Fruit fly (Drosophila melanogaster) whole organism, prepupa: ENCODE data around the gene acj6.

Source experiments
- Blimp-1 ChIP-seq: fragments of 200-800 bp; sonication (Bioruptor generic); optimal IDR thresholded peaks from 3 replicates; lab custom pipeline; 2017; ENCODE audit warnings: missing biosample characterization, missing genetic modification characterization, mild to moderate bottlenecking, moderate library complexity, missing genetic modification reagents
- CG10631 ChIP-seq: fragments of 200-800 bp; sonication (Bioruptor generic); optimal IDR thresholded peaks from 2 replicates; lab custom pipeline; 2016; ENCODE audit warnings: missing biosample characterization, missing genetic modification characterization
- CG11762 ChIP-seq: fragments of 200-800 bp; sonication (Bioruptor generic); optimal IDR thresholded peaks from 3 replicates; lab custom pipeline; 2016; ENCODE audit warnings: missing biosample characterization, missing genetic modification characterization; ENCODE audit not compliant: insufficient read depth
- CG11902 ChIP-seq: fragments of 200-800 bp; sonication (Bioruptor generic); optimal IDR thresholded peaks from 3 replicates; lab custom pipeline; 2016; ENCODE audit warnings: missing biosample characterization, missing genetic modification characterization
- CG15336 ChIP-seq: fragments of 200-800 bp; sonication (Bioruptor generic); IDR thresholded peaks from 2 replicates; pipeline ENCODE4 v1.3.6; 2022; ENCODE audit warnings: missing biosample characterization, missing genetic modification characterization
- CG1621 ChIP-seq: fragments of 200-800 bp; sonication (Bioruptor generic); optimal IDR thresholded peaks from 3 replicates; lab custom pipeline; 2018; ENCODE audit warnings: missing biosample characterization, mild to moderate bottlenecking, missing genetic modification characterization
- CG16779 ChIP-seq: fragments of 200-800 bp; sonication (Bioruptor generic); optimal IDR thresholded peaks from 3 replicates; lab custom pipeline; 2017; ENCODE audit warnings: missing biosample characterization, mild to moderate bottlenecking, missing genetic modification characterization
- CG3032 ChIP-seq: fragments of 200-800 bp; optimal IDR thresholded peaks from 2 replicates; lab custom pipeline; 2019; ENCODE audit warnings: missing biosample characterization, mild to moderate bottlenecking, missing genetic modification characterization, moderate library complexity
- CG31627 ChIP-seq: fragments of 200-800 bp; sonication (Bioruptor generic); optimal IDR thresholded peaks from 3 replicates; lab custom pipeline; 2016; ENCODE audit warnings: missing biosample characterization, missing genetic modification characterization
- CG34406 ChIP-seq: fragments of 200-800 bp; sonication (Bioruptor generic); optimal IDR thresholded peaks from 3 replicates; lab custom pipeline; 2016; ENCODE audit warnings: missing biosample characterization, missing genetic modification characterization
- CG6163 ChIP-seq: fragments of 200-800 bp; sonication (Bioruptor generic); IDR thresholded peaks from 3 replicates; pipeline ENCODE4 v1.3.6; 2022; ENCODE audit warnings: missing biosample characterization, missing genetic modification characterization
- CG6276 ChIP-seq: fragments of 200-800 bp; sonication (Bioruptor generic); optimal IDR thresholded peaks from 2 replicates; lab custom pipeline; 2017; ENCODE audit warnings: missing biosample characterization, mild to moderate bottlenecking, missing genetic modification characterization
- CG6792 ChIP-seq: fragments of 200-800 bp; sonication (Bioruptor generic); optimal IDR thresholded peaks from 3 replicates; lab custom pipeline; 2016; ENCODE audit warnings: missing biosample characterization, missing genetic modification characterization
- CG6808 ChIP-seq: fragments of 200-800 bp; sonication (Bioruptor generic); optimal IDR thresholded peaks from 3 replicates; lab custom pipeline; 2017; ENCODE audit warnings: missing biosample characterization, missing genetic modification characterization, mild to moderate bottlenecking, moderate library complexity, missing genetic modification reagents
- CG6854 ChIP-seq: fragments of 200-800 bp; sonication (Bioruptor generic); optimal IDR thresholded peaks from 2 replicates; lab custom pipeline; 2017; ENCODE audit warnings: missing biosample characterization, mild to moderate bottlenecking, missing genetic modification characterization
- CG7368 ChIP-seq: fragments of 200-800 bp; sonication (Bioruptor generic); optimal IDR thresholded peaks from 3 replicates; lab custom pipeline; 2016; ENCODE audit warnings: missing biosample characterization, missing genetic modification characterization
- CG8119 ChIP-seq: fragments of 200-800 bp; sonication (Bioruptor generic); IDR thresholded peaks from 3 replicates; pipeline ENCODE4 v1.3.6; 2022; ENCODE audit warnings: missing biosample characterization, missing genetic modification characterization
- CG8319 ChIP-seq: fragments of 200-800 bp; sonication (Bioruptor generic); optimal IDR thresholded peaks from 3 replicates; lab custom pipeline; 2016; ENCODE audit warnings: missing biosample characterization, missing genetic modification characterization
- CG8632 ChIP-seq: fragments of 200-800 bp; sonication (Bioruptor generic); optimal IDR thresholded peaks from 3 replicates; lab custom pipeline; 2016; ENCODE audit warnings: missing biosample characterization, missing genetic modification characterization
- CG9139 ChIP-seq: fragments of 200-800 bp; sonication (Bioruptor generic); optimal IDR thresholded peaks from 3 replicates; lab custom pipeline; 2017; ENCODE audit warnings: missing biosample characterization, mild to moderate bottlenecking, missing genetic modification characterization
- Eip78C ChIP-seq: fragments of 200-800 bp; sonication (Bioruptor generic); peaks from one replicate; lab custom pipeline; 2016; ENCODE audit warnings: missing biosample characterization, missing genetic modification characterization
- Ets96B ChIP-seq: fragments of 200-800 bp; optimal IDR thresholded peaks from 2 replicates; lab custom pipeline; 2019; ENCODE audit warnings: missing biosample characterization, mild to moderate bottlenecking, missing genetic modification characterization, moderate library complexity
- Gug ChIP-seq: fragments of 200-800 bp; sonication (Bioruptor generic); IDR thresholded peaks from 2 replicates; pipeline ENCODE4 v1.3.6; 2022; ENCODE audit warnings: missing biosample characterization, missing genetic modification characterization
- Hr39 ChIP-seq: fragments of 200-800 bp; sonication (Bioruptor generic); optimal IDR thresholded peaks from 2 replicates; lab custom pipeline; 2016; ENCODE audit warnings: missing biosample characterization, missing genetic modification characterization
- Lpt ChIP-seq: fragments of 200-800 bp; sonication (Bioruptor generic); optimal IDR thresholded peaks from 3 replicates; lab custom pipeline; 2016; ENCODE audit warnings: missing biosample characterization, missing genetic modification characterization
- Smox ChIP-seq: fragments of 200-800 bp; sonication (Bioruptor generic); optimal IDR thresholded peaks from 3 replicates; lab custom pipeline; 2016; ENCODE audit warnings: missing biosample characterization, missing genetic modification characterization
- Sox14 ChIP-seq: fragments of 200-800 bp; sonication (Bioruptor generic); optimal IDR thresholded peaks from 3 replicates; lab custom pipeline; 2016; ENCODE audit warnings: missing biosample characterization, missing genetic modification characterization
- Sox15 ChIP-seq: fragments of 200-800 bp; sonication (Bioruptor generic); optimal IDR thresholded peaks from 3 replicates; lab custom pipeline; 2016; ENCODE audit warnings: missing biosample characterization, missing genetic modification characterization
- achi ChIP-seq: fragments of 200-800 bp; sonication (Bioruptor generic); optimal IDR thresholded peaks from 3 replicates; lab custom pipeline; 2016; ENCODE audit warnings: missing biosample characterization, missing genetic modification characterization
- acj6 ChIP-seq: fragments of 200-800 bp; sonication (Bioruptor generic); optimal IDR thresholded peaks from 3 replicates; lab custom pipeline; 2016; ENCODE audit warnings: missing biosample characterization, missing genetic modification characterization
- dsx ChIP-seq: fragments of 200-800 bp; optimal IDR thresholded peaks from 3 replicates; lab custom pipeline; 2019; ENCODE audit warnings: missing biosample characterization, mild to moderate bottlenecking, missing genetic modification characterization, moderate library complexity; ENCODE audit not compliant: poor library complexity, severe bottlenecking
- eg ChIP-seq: fragments of 200-800 bp; sonication (Bioruptor generic); IDR thresholded peaks from 3 replicates; pipeline ENCODE4 v1.3.6; 2022; ENCODE audit warnings: missing biosample characterization, missing genetic modification characterization
- fd59A ChIP-seq: fragments of 200-800 bp; sonication (Bioruptor generic); optimal IDR thresholded peaks from 2 replicates; lab custom pipeline; 2017; ENCODE audit warnings: missing biosample characterization, mild to moderate bottlenecking, missing genetic modification characterization, missing genetic modification reagents
- fd85E ChIP-seq: fragments of 200-800 bp; sonication (Bioruptor generic); optimal IDR thresholded peaks from 3 replicates; lab custom pipeline; 2016; ENCODE audit warnings: missing biosample characterization, missing genetic modification characterization
- fkh ChIP-seq: fragments of 200-800 bp; sonication (Bioruptor generic); optimal IDR thresholded peaks from 3 replicates; lab custom pipeline; 2017; ENCODE audit warnings: missing biosample characterization, mild to moderate bottlenecking, missing genetic modification characterization, moderate library complexity
- net ChIP-seq: fragments of 200-800 bp; sonication (Bioruptor generic); optimal IDR thresholded peaks from 3 replicates; lab custom pipeline; 2016; ENCODE audit warnings: missing biosample characterization, missing genetic modification characterization
- pdm3 ChIP-seq: fragments of 200-800 bp; sonication (Bioruptor generic); optimal IDR thresholded peaks from 3 replicates; lab custom pipeline; 2016; ENCODE audit warnings: missing biosample characterization, missing genetic modification characterization
- salr ChIP-seq, 2 experiments: fragments of 200-800 bp; sonication (Bioruptor generic); optimal IDR thresholded peaks; 3 replicates each; lab custom pipeline; 2016 to 2018; ENCODE audit warnings: missing biosample characterization in 2 of 2, missing genetic modification characterization in 2 of 2, mild to moderate bottlenecking in 1 of 2
- spab ChIP-seq: fragments of 200-800 bp; sonication (Bioruptor generic); optimal IDR thresholded peaks from 2 replicates; lab custom pipeline; 2017; ENCODE audit warnings: missing biosample characterization, mild to moderate bottlenecking, missing genetic modification characterization, missing genetic modification reagents
- ss ChIP-seq, 2 experiments: fragments of 200-800 bp; sonication (Bioruptor generic); optimal IDR thresholded peaks; 2 replicates in 1 of 2; 3 replicates in 1 of 2; lab custom pipeline; 2017 to 2018; ENCODE audit warnings: mild to moderate bottlenecking in 2 of 2, missing biosample characterization in 2 of 2, missing genetic modification characterization in 2 of 2, moderate library complexity in 1 of 2
- topi ChIP-seq: fragments of 200-800 bp; sonication (Bioruptor generic); optimal IDR thresholded peaks from 3 replicates; lab custom pipeline; 2016; ENCODE audit warnings: missing biosample characterization, missing genetic modification characterization
- vri ChIP-seq: fragments of 200-800 bp; sonication (Bioruptor generic); optimal IDR thresholded peaks from 3 replicates; lab custom pipeline; 2016; ENCODE audit warnings: missing biosample characterization, mild to moderate bottlenecking, missing genetic modification characterization

acj6 gene

dm6 chrX:15313829-15314324 is 65.0 kb downstream of the acj6 start (continued):
- TF ChIP-seq Sox14 (GFP tag; lab: Kevin White, UChicago), result peak; percentile 6
- peak; percentile 34 for TF ChIP-seq CG10631 (GFP tag; lab: Kevin White, UChicago)
- TF ChIP-seq CG34406, result peak; percentile 31
- no peak for TF ChIP-seq vri (GFP tag; lab: Kevin White, UChicago)
- peak; percentile 3 for TF ChIP-seq dsx (GFP tag; lab: Kevin White, UChicago)
- no peak for TF ChIP-seq spab (GFP tag; lab: Kevin White, UChicago)

DNA sequence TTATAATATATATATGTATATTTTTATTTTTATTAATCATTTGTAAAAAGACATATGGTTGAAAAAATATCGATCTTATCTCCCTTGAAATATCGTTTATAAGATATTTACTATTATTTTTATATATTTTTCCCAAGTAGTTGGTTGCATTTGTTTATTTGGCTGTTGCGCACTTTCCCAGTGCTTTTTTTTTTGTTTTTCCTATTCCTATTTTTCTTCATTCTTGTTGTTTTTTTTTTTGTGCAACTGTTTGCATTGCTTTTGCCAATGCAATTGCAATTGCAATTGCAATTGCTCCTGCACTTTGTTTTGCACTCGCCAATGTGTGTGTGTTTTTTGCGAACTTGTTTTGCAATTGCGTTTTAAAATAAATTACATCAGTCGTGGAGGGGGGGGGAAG is 65.5 kb downstream of the acj6 start:
- TF ChIP-seq Gug (GFP tag; lab: Robert Waterston, UW) (peak; percentile 25; the same call in 1 of the 2 replicates), Lpt (GFP tag; lab: Kevin White, UChicago) (no peak), CG11902 (GFP tag; lab: Kevin White, UChicago) (no peak), CG6276 (GFP tag; lab: Kevin White, UChicago) (peak; percentile 85), Blimp-1 (GFP tag; lab: Kevin White, UChicago) (no peak), CG6792 (GFP tag; lab: Kevin White, UChicago) (no peak), fkh (GFP tag; lab: Kevin White, UChicago) (no peak), CG8119 (peak; percentile 73), CG6163 (GFP tag; lab: Robert Waterston, UW) (peak; percentile 48; the same call in 1 of the 3 replicates), CG8319 (GFP tag; lab: Kevin White, UChicago) (no peak), Sox14 (GFP tag; lab: Kevin White, UChicago) (no peak), eg (GFP tag; lab: Robert Waterston, UW) (peak; percentile 88), CG15336 (GFP tag; lab: Robert Waterston, UW) (peak; percentile 54), Eip78C (GFP tag; lab: Kevin White, UChicago) (no peak)

dm6 chrX:15312882-15313154 is 66.0 kb downstream of the acj6 start:
- no peak for TF ChIP-seq Smox
- no peak for TF ChIP-seq Eip78C (GFP tag; lab: Kevin White, UChicago)
- TF ChIP-seq eg (GFP tag; lab: Robert Waterston, UW), result no peak
- no peak for TF ChIP-seq acj6 (GFP tag; lab: Kevin White, UChicago)
- no peak for TF ChIP-seq ss (GFP tag; optimal IDR thresholded peaks at IDR 0.05; lab: Kevin White, UChicago)
- no peak for TF ChIP-seq vri (GFP tag; lab: Kevin White, UChicago)
- TF ChIP-seq pdm3 (GFP tag; lab: Kevin White, UChicago), result no peak
- TF ChIP-seq CG7368 (GFP tag; lab: Kevin White, UChicago), result no peak
- TF ChIP-seq Blimp-1 (GFP tag; lab: Kevin White, UChicago), result no peak
- TF ChIP-seq CG15336 (GFP tag; lab: Robert Waterston, UW), result no peak
- no peak for TF ChIP-seq Ets96B (tag; lab: Kevin White, UChicago)
- no peak for TF ChIP-seq CG16779
- TF ChIP-seq CG6163 (GFP tag; lab: Robert Waterston, UW), result no peak
- TF ChIP-seq, all 60 proteins: peak for 0

DNA sequence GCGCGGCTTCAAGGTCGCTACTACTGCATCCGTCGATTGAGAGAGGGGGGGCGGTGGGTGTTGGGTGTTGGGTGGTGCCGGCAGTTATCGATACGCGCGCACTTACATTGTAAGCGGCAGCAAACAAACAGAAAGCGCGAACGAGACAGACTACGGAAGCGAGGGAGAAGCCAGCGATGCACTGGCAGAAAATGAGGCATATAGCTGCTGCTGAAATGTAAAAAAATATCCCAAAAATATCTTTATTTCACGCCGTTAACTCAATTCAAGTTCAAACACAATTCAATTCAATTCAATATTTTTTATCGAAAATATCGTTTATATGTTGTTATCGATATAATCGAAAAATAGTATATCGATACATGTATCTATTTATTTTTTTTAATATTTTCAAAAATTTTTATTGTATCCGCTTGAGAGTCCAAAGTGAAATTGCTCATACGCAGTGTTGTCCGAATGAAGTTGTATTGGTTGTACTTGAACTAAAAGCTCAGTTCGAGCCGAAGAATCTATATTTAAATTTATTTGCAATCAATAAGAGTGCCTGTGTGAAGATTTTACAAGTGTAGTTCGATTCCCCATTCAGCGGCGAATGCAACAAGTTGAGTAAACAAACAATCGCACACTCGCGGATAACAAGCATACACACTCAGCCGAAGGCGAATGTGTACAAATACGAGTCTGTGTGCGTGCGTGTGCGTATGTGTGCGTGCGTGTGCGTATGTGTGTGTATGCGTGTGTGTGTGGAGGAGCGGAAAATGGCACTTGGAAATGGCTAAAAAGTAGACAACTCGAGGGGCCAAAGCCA is 66.6 kb downstream of the acj6 start:
- TF ChIP-seq CG6808 (peak; percentile 42), CG11902 (GFP tag; lab: Kevin White, UChicago) (peak; percentile 48), CG31627 (peak; percentile 55), fkh (GFP tag; lab: Kevin White, UChicago) (no peak), CG11762 (peak; percentile 51), Eip78C (GFP tag; lab: Kevin White, UChicago) (peak; percentile 91), spab (GFP tag; lab: Kevin White, UChicago) (peak; percentile 42), CG15336 (GFP tag; lab: Robert Waterston, UW) (peak; percentile 49; the same call in 1 of the 2 replicates), fd59A (GFP tag; lab: Kevin White, UChicago) (peak; percentile 45), CG3032 (tag; lab: Kevin White, UChicago) (peak; percentile 45), Sox15 (GFP tag; lab: Kevin White, UChicago) (peak; percentile 60), CG9139 (GFP tag; lab: Kevin White, UChicago) (no peak), CG10631 (GFP tag; lab: Kevin White, UChicago) (peak; percentile 57), topi (GFP tag; lab: Kevin White, UChicago) (peak; percentile 73), net (GFP tag; lab: Kevin White, UChicago) (peak; percentile 59), fd85E (no peak), CG6854 (GFP tag; lab: Kevin White, UChicago) (no peak), acj6 (GFP tag; lab: Kevin White, UChicago) (peak; percentile 66), CG6163 (GFP tag; lab: Robert Waterston, UW) (no peak; the same call in 2 of the 3 replicates), achi (peak; percentile 60), CG8632 (GFP tag; lab: Kevin White, UChicago) (peak; percentile 62), Hr39 (GFP tag; lab: Kevin White, UChicago) (peak; percentile 57), salr (GFP tag; optimal IDR thresholded peaks at IDR 0.05; lab: Kevin White, UChicago) (peak in 1 of 2 experiments; percentile 71), eg (GFP tag; lab: Robert Waterston, UW) (peak; percentile 68), CG1621 (no peak)
